Fruit fly (Drosophila melanogaster): Measurements from ENCODE around the gene CG4820.

The CG4820 gene

DNA sequence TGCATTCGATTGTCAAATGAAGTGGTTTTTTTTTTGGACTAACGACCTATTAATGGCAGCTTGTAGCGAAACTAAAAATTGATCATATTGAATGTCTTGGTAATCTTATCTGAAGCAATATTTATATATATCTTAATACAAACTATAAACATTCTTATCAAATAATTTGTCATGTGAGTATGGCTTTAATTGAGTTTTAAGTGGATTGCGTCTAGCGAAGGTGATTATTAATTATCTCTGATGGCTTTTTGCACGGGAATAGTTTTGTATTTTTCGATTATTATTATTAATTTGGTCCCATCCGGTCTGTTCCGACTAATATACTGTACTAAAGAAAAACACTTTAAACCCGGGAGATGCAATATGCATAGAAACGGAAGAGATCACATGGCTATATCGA lies 30.5 kb downstream of the CG4820 start:
- no peak for TF ChIP-seq HLH106 (tag; optimal IDR thresholded peaks at IDR 0.05)
- TF ChIP-seq Hr78 (GFP tag; optimal IDR thresholded peaks at IDR 0.05): no peak

- no peak for TF ChIP-seq h (GFP tag; optimal IDR thresholded peaks at IDR 0.05)
- peak; percentile 66 for TF ChIP-seq Dfd (GFP tag; optimal IDR thresholded peaks at IDR 0.05)
These were observed 37.4 kb downstream of the CG4820 start for dm6 chr3R:11253768-11254167.

DNA sequence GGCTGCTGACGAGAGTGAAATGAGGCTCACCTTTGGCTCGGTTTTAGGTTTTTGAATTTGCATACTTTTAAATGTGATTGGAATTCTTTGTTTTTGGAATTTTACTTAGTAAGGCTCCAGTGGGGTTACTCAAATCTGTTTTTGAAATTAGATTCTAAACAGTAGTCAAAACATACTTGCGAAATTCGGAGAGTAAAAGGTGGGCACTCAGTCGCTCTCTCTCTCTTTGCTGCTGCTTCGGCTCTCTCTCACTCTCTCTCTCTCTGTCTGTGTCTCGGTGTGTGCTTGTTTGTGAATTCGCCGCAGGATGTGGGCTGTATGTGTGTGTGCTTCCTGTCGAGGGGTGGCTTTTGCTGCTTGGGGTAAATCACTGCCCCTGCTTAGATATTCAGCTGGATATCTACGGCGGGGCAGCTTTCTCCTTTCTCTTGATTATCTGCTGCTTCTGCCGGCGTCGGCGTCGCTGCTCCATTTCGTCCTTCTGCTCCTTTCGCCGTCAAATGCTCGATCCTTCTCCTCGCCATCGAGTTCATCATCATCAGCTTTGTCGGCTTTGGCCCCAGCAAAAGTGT lies 38.1 kb downstream of the CG4820 start:
- TF ChIP-seq rgr (GFP tag; optimal IDR thresholded peaks at IDR 0.05) (no peak), foxo (GFP tag; optimal IDR thresholded peaks at IDR 0.05) (no peak), Sp1 (GFP tag; optimal IDR thresholded peaks at IDR 0.05) (no peak), h (GFP tag; optimal IDR thresholded peaks at IDR 0.05) (no peak), Dif (GFP tag; optimal IDR thresholded peaks at IDR 0.05; ENCODE audit: partially characterized antibody) (peak; percentile 24)

- TF ChIP-seq fru (GFP tag; optimal IDR thresholded peaks at IDR 0.05): no peak
- TF ChIP-seq psq (GFP tag; optimal IDR thresholded peaks at IDR 0.05): no peak
- no peak for TF ChIP-seq CrebA (GFP tag; optimal IDR thresholded peaks at IDR 0.05; ENCODE audit: borderline replicate concordance)
- no peak for TF ChIP-seq Jra (GFP tag; optimal IDR thresholded peaks at IDR 0.05)
- no peak for TF ChIP-seq dsf (GFP tag; optimal IDR thresholded peaks at IDR 0.05; ENCODE audit: borderline replicate concordance)
- TF ChIP-seq foxo (GFP tag; optimal IDR thresholded peaks at IDR 0.05): no peak
- no peak for TF ChIP-seq jim (GFP tag; optimal IDR thresholded peaks at IDR 0.05)
- no peak for TF ChIP-seq Myc (optimal IDR thresholded peaks at IDR 0.05)
- no peak for TF ChIP-seq pan (optimal IDR thresholded peaks at IDR 0.05)
- TF ChIP-seq Hr78 (GFP tag; optimal IDR thresholded peaks at IDR 0.05): no peak
- TF ChIP-seq Hnf4 (GFP tag; optimal IDR thresholded peaks at IDR 0.05): no peak
- TF ChIP-seq sage (GFP tag; optimal IDR thresholded peaks at IDR 0.05): no peak
- TF ChIP-seq HLH106 (tag; optimal IDR thresholded peaks at IDR 0.05): no peak
- no peak for TF ChIP-seq lola (GFP tag; optimal IDR thresholded peaks at IDR 0.05)
- no peak for TF ChIP-seq GATAd (GFP tag; optimal IDR thresholded peaks at IDR 0.05)
- TF ChIP-seq dl (GFP tag; optimal IDR thresholded peaks at IDR 0.05; ENCODE audit: insufficient read depth in 1 of 2, partially characterized antibody in 2 of 2): no peak
- no peak for TF ChIP-seq Rel (GFP tag; optimal IDR thresholded peaks at IDR 0.05)
- no peak for TF ChIP-seq Rel (tag; optimal IDR thresholded peaks at IDR 0.05)
- no peak for TF ChIP-seq Vsx2 (GFP tag; optimal IDR thresholded peaks at IDR 0.05; ENCODE audit: partially characterized antibody)
- TF ChIP-seq h (GFP tag; optimal IDR thresholded peaks at IDR 0.05): no peak
- TF ChIP-seq ey (GFP tag; optimal IDR thresholded peaks at IDR 0.05): no peak
These were observed 41.2 kb downstream of the CG4820 start for dm6 chr3R:11257537-11257936.

DNA sequence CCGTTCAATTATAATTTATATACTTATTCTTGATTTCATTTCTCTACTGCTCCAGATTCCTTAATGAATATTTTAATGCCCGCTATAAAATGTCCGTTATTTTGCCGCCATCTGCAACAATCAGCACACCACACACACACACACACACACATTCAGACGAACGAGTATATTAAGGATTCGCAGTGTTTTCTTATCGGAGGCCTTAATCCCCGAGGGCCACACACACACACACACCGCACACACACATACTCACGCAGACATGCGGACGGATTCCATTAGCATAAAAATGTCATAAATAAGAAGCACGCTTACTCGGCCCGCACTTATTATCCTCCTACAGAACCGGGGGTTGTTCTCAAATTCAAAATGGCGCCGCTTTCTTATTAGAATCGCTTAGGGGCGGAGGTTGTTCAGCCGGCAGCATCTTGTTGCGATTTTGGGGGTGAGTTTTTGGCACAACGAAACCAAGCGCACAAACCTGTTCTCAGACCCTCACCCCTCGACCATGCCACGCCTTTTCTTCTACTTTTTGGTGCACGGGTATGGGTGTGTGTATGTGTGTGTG lies 44.7 kb downstream of the CG4820 start:
- TF ChIP-seq brk (GFP tag; optimal IDR thresholded peaks at IDR 0.05) (no peak), Dfd (GFP tag; optimal IDR thresholded peaks at IDR 0.05) (peak; percentile 62)

- no peak for TF ChIP-seq ey (GFP tag; optimal IDR thresholded peaks at IDR 0.05)
- no peak for TF ChIP-seq br (GFP tag; optimal IDR thresholded peaks at IDR 0.05)
- TF ChIP-seq Hr83 (GFP tag; optimal IDR thresholded peaks at IDR 0.05; ENCODE audit: poor library complexity, severe bottlenecking): no peak
- no peak for TF ChIP-seq Jra (GFP tag; optimal IDR thresholded peaks at IDR 0.05)
- TF ChIP-seq Mio (GFP tag; optimal IDR thresholded peaks at IDR 0.05): no peak
- TF ChIP-seq Dfd (GFP tag; optimal IDR thresholded peaks at IDR 0.05): no peak
- TF ChIP-seq fru (GFP tag; optimal IDR thresholded peaks at IDR 0.05): no peak
- no peak for TF ChIP-seq Sp1 (GFP tag; optimal IDR thresholded peaks at IDR 0.05)
- TF ChIP-seq rgr (GFP tag; optimal IDR thresholded peaks at IDR 0.05): no peak
- TF ChIP-seq OdsH (GFP tag; optimal IDR thresholded peaks at IDR 0.05): no peak
- no peak for TF ChIP-seq N (GFP tag; optimal IDR thresholded peaks at IDR 0.05)
- TF ChIP-seq Abd-B (GFP tag; optimal IDR thresholded peaks at IDR 0.05): no peak
- TF ChIP-seq sv (GFP tag; optimal IDR thresholded peaks at IDR 0.05): no peak
- TF ChIP-seq usp (GFP tag; optimal IDR thresholded peaks at IDR 0.05): no peak
- TF ChIP-seq tai (GFP tag; optimal IDR thresholded peaks at IDR 0.05): no peak
- TF ChIP-seq lola (GFP tag; optimal IDR thresholded peaks at IDR 0.05): no peak
- TF ChIP-seq Vsx2 (GFP tag; optimal IDR thresholded peaks at IDR 0.05; ENCODE audit: partially characterized antibody): no peak
- no peak for TF ChIP-seq dmrt93B (GFP tag; optimal IDR thresholded peaks at IDR 0.05)
- TF ChIP-seq CG32264 (GFP tag; optimal IDR thresholded peaks at IDR 0.05): no peak
- no peak for TF ChIP-seq Rel (GFP tag; optimal IDR thresholded peaks at IDR 0.05)
- TF ChIP-seq Rel (tag; optimal IDR thresholded peaks at IDR 0.05): no peak
These were observed 47.2 kb downstream of the CG4820 start for dm6 chr3R:11263579-11263978.

Data from whole organism, wandering third instar larva.